Fruit fly (Drosophila melanogaster) whole organism, embryonic: ENCODE measurements around the gene CG17839.

Experiments
- Bteb2 ChIP-seq: fragments of 200-800 bp; sonication (Bioruptor generic); optimal IDR thresholded peaks from 2 replicates; lab custom pipeline; 2016; ENCODE audit warnings: missing biosample characterization, missing genetic modification characterization
- CG10274 ChIP-seq: fragments of 200-800 bp; sonication (Bioruptor generic); optimal IDR thresholded peaks from 3 replicates; lab custom pipeline; 2017; ENCODE audit warnings: missing biosample characterization, mild to moderate bottlenecking, missing genetic modification characterization
- CG10979 ChIP-seq: fragments of 200-800 bp; sonication (Bioruptor generic); optimal IDR thresholded peaks from 2 replicates; lab custom pipeline; 2018; ENCODE audit warnings: missing biosample characterization, mild to moderate bottlenecking, missing genetic modification characterization, moderate library complexity
- CG12155 ChIP-seq: fragments of 200-800 bp; sonication (Bioruptor generic); optimal IDR thresholded peaks from 3 replicates; lab custom pipeline; 2016; ENCODE audit warnings: missing biosample characterization, missing genetic modification characterization
- CG12769 ChIP-seq: fragments of 200-800 bp; sonication (Bioruptor generic); optimal IDR thresholded peaks from 2 replicates; lab custom pipeline; 2019; ENCODE audit warnings: missing biosample characterization, mild to moderate bottlenecking, missing genetic modification characterization, moderate library complexity
- CG13894 ChIP-seq: fragments of 200-800 bp; sonication (Bioruptor generic); optimal IDR thresholded peaks from 3 replicates; lab custom pipeline; 2018; ENCODE audit warnings: missing biosample characterization, mild to moderate bottlenecking, missing genetic modification characterization, moderate library complexity
- CG1529 ChIP-seq: fragments of 200-800 bp; sonication (Bioruptor generic); optimal IDR thresholded peaks from 3 replicates; lab custom pipeline; 2018; ENCODE audit warnings: missing biosample characterization, missing genetic modification characterization
- CG1602 ChIP-seq: fragments of 200-800 bp; sonication (Bioruptor generic); optimal IDR thresholded peaks from 3 replicates; lab custom pipeline; 2016; ENCODE audit warnings: missing biosample characterization, missing genetic modification characterization
- CG17359 ChIP-seq: fragments of 200-800 bp; sonication (Bioruptor generic); optimal IDR thresholded peaks from 3 replicates; lab custom pipeline; 2018; ENCODE audit warnings: missing biosample characterization, mild to moderate bottlenecking, missing genetic modification characterization, moderate library complexity
- CG18011 ChIP-seq: fragments of 200-800 bp; sonication (Bioruptor generic); optimal IDR thresholded peaks from 2 replicates; lab custom pipeline; 2017; ENCODE audit warnings: missing biosample characterization, missing genetic modification characterization, mild to moderate bottlenecking, moderate library complexity, missing genotype
- CG2129 ChIP-seq: fragments of 200-800 bp; sonication (Bioruptor generic); IDR thresholded peaks from 2 replicates; pipeline ENCODE4 v1.3.6; 2022; ENCODE audit warnings: missing biosample characterization, missing genetic modification characterization; ENCODE audit not compliant: partially characterized antibody
- CG32772 ChIP-seq: fragments of 200-800 bp; sonication (Bioruptor generic); IDR thresholded peaks from 2 replicates; pipeline ENCODE4 v1.3.6; 2022; ENCODE audit warnings: missing biosample characterization, missing genetic modification characterization
- CG3281 ChIP-seq: fragments of 200-800 bp; sonication (Bioruptor generic); optimal IDR thresholded peaks from 3 replicates; lab custom pipeline; 2017; ENCODE audit warnings: missing biosample characterization, mild to moderate bottlenecking, missing genetic modification characterization
- CG33557 ChIP-seq: fragments of 200-800 bp; sonication (Bioruptor generic); optimal IDR thresholded peaks from 2 replicates; lab custom pipeline; 2019; ENCODE audit warnings: missing biosample characterization, mild to moderate bottlenecking, missing genetic modification characterization, moderate library complexity
- CG4282 ChIP-seq: fragments of 200-800 bp; sonication (Bioruptor generic); optimal IDR thresholded peaks from 2 replicates; lab custom pipeline; 2016; ENCODE audit warnings: missing biosample characterization, missing genetic modification characterization
- CG6254 ChIP-seq: fragments of 200-800 bp; sonication (Bioruptor generic); optimal IDR thresholded peaks from 3 replicates; lab custom pipeline; 2017; ENCODE audit warnings: mild to moderate bottlenecking, missing biosample characterization, missing genetic modification reagents, missing genetic modification characterization
- CG8281 ChIP-seq: fragments of 200-800 bp; sonication (Bioruptor generic); optimal IDR thresholded peaks from 2 replicates; lab custom pipeline; 2018; ENCODE audit warnings: missing biosample characterization, mild to moderate bottlenecking, missing genetic modification characterization, moderate library complexity
- CG8290 ChIP-seq, 3 experiments: fragments of 200-800 bp; sonication (Bioruptor generic); optimal IDR thresholded peaks; 2 replicates each; lab custom pipeline; 2016 to 2019; ENCODE audit warnings: missing biosample characterization in 3 of 3, missing genetic modification characterization in 3 of 3, mild to moderate bottlenecking in 2 of 3, moderate library complexity in 1 of 3
- CG9215 ChIP-seq: fragments of 200-800 bp; sonication (Bioruptor generic); IDR thresholded peaks from 2 replicates; pipeline ENCODE4 v1.3.6; 2022; ENCODE audit warnings: missing biosample characterization, missing genetic modification characterization
- CG9437 ChIP-seq: fragments of 200-800 bp; sonication (Bioruptor generic); optimal IDR thresholded peaks from 2 replicates; lab custom pipeline; 2018; ENCODE audit warnings: missing biosample characterization, mild to moderate bottlenecking, missing genetic modification characterization
- D19B ChIP-seq: fragments of 200-800 bp; sonication (Bioruptor generic); optimal IDR thresholded peaks from 2 replicates; lab custom pipeline; 2017; ENCODE audit warnings: missing biosample characterization, mild to moderate bottlenecking, missing genetic modification characterization
- Gsc ChIP-seq: fragments of 200-800 bp; sonication (Bioruptor generic); IDR thresholded peaks from 2 replicates; pipeline ENCODE4 v1.3.6; 2022; ENCODE audit warnings: missing biosample characterization, missing genetic modification characterization
- Hey ChIP-seq: fragments of 200-800 bp; sonication (Bioruptor generic); optimal IDR thresholded peaks from 3 replicates; lab custom pipeline; 2018; ENCODE audit warnings: missing biosample characterization, mild to moderate bottlenecking, missing genetic modification characterization
- HmgD ChIP-seq: fragments of 200-800 bp; sonication (Bioruptor generic); optimal IDR thresholded peaks from 3 replicates; lab custom pipeline; 2016; ENCODE audit warnings: missing biosample characterization, missing genetic modification characterization
- HmgZ ChIP-seq: fragments of 200-800 bp; sonication (Bioruptor generic); optimal IDR thresholded peaks from 2 replicates; lab custom pipeline; 2018; ENCODE audit warnings: missing biosample characterization, mild to moderate bottlenecking, missing genetic modification characterization
- Lim3 ChIP-seq: fragments of 200-800 bp; sonication (Bioruptor generic); IDR thresholded peaks from 2 replicates; pipeline ENCODE4 v1.3.6; 2022; ENCODE audit warnings: missing biosample characterization, missing genetic modification characterization
- Med ChIP-seq: fragments of 200-800 bp; sonication (Bioruptor generic); peaks from one replicate; lab custom pipeline; 2016; ENCODE audit warnings: missing biosample characterization, missing genetic modification characterization, mild to moderate bottlenecking, inconsistent platforms, moderate library complexity
- NfI ChIP-seq: fragments of 200-800 bp; sonication (Bioruptor generic); optimal IDR thresholded peaks from 3 replicates; lab custom pipeline; 2018; ENCODE audit warnings: missing biosample characterization, mild to moderate bottlenecking, missing genetic modification characterization, moderate library complexity
- Ptx1 ChIP-seq: fragments of 200-800 bp; sonication (Bioruptor generic); IDR thresholded peaks from 2 replicates; pipeline ENCODE4 v1.3.6; 2022; ENCODE audit warnings: missing biosample characterization, missing genetic modification characterization
- Rx ChIP-seq: fragments of 200-800 bp; sonication (Bioruptor generic); IDR thresholded peaks from 2 replicates; pipeline ENCODE4 v1.3.6; 2022; ENCODE audit warnings: missing biosample characterization, missing genetic modification characterization
- ap ChIP-seq: fragments of 200-800 bp; sonication (Bioruptor generic); IDR thresholded peaks from 2 replicates; pipeline ENCODE4 v1.3.6; 2022; ENCODE audit warnings: missing biosample characterization, missing genetic modification characterization
- bowl ChIP-seq: fragments of 200-800 bp; sonication (Bioruptor generic); IDR thresholded peaks from 2 replicates; pipeline ENCODE4 v1.3.6; 2022; ENCODE audit warnings: missing biosample characterization, missing genetic modification characterization
- crc ChIP-seq: fragments of 200-800 bp; sonication (Bioruptor generic); optimal IDR thresholded peaks from 2 replicates; lab custom pipeline; 2016; ENCODE audit warnings: missing biosample characterization, missing genetic modification characterization
- croc ChIP-seq: fragments of 200-800 bp; sonication (Bioruptor generic); conservative IDR thresholded peaks from 3 replicates; pipeline ENCODE4 v1.3.6; 2022; ENCODE audit warnings: missing biosample characterization, missing genetic modification characterization
- cwo ChIP-seq: fragments of 200-800 bp; sonication (Bioruptor generic); optimal IDR thresholded peaks from 3 replicates; lab custom pipeline; 2017; ENCODE audit warnings: missing biosample characterization, missing genetic modification characterization, mild to moderate bottlenecking, moderate library complexity, missing genetic modification reagents
- danr ChIP-seq: fragments of 200-800 bp; sonication (Bioruptor generic); IDR thresholded peaks from 2 replicates; pipeline ENCODE4 v1.3.6; 2022; ENCODE audit warnings: missing biosample characterization, missing genetic modification characterization
- dimm ChIP-seq: fragments of 200-800 bp; sonication (Bioruptor generic); IDR thresholded peaks from 2 replicates; pipeline ENCODE4 v1.3.6; 2022; ENCODE audit warnings: missing biosample characterization, missing genetic modification characterization
- eyg ChIP-seq: fragments of 200-800 bp; sonication (Bioruptor generic); optimal IDR thresholded peaks from 3 replicates; lab custom pipeline; 2016; ENCODE audit warnings: missing biosample characterization, missing genetic modification characterization
- fd64A ChIP-seq: fragments of 200-800 bp; sonication (Bioruptor generic); optimal IDR thresholded peaks from 3 replicates; lab custom pipeline; 2018; ENCODE audit warnings: missing biosample characterization, mild to moderate bottlenecking, missing genetic modification characterization
- hth ChIP-seq: fragments of >200 bp; optimal IDR thresholded peaks from 2 replicates; lab custom pipeline; 2017; ENCODE audit warnings: inconsistent platforms
- jigr1 ChIP-seq: fragments of 200-800 bp; sonication (Bioruptor generic); IDR thresholded peaks from 3 replicates; pipeline ENCODE4 v1.3.6; 2022; ENCODE audit warnings: missing biosample characterization, missing genetic modification characterization
- kay ChIP-seq: fragments of 200-800 bp; sonication (Bioruptor generic); optimal IDR thresholded peaks from 2 replicates; lab custom pipeline; 2016; ENCODE audit warnings: missing biosample characterization, missing genetic modification characterization
- lbe ChIP-seq: fragments of 200-800 bp; sonication (Bioruptor generic); optimal IDR thresholded peaks from 2 replicates; lab custom pipeline; 2016; ENCODE audit warnings: missing biosample characterization, mild to moderate bottlenecking, missing genetic modification characterization
- luna ChIP-seq: fragments of 200-800 bp; sonication (Bioruptor generic); optimal IDR thresholded peaks from 2 replicates; lab custom pipeline; 2016; ENCODE audit warnings: missing biosample characterization, missing genetic modification characterization
- mam ChIP-seq: fragments of 200-800 bp; sonication (Bioruptor generic); optimal IDR thresholded peaks from 3 replicates; lab custom pipeline; 2016; ENCODE audit warnings: missing biosample characterization, missing genetic modification characterization
- mirr ChIP-seq: fragments of 200-800 bp; sonication (Bioruptor generic); optimal IDR thresholded peaks from 3 replicates; lab custom pipeline; 2018; ENCODE audit warnings: missing biosample characterization, mild to moderate bottlenecking, missing genetic modification characterization
- odd ChIP-seq: fragments of 200-800 bp; sonication (Bioruptor generic); optimal IDR thresholded peaks from 2 replicates; lab custom pipeline; 2017; ENCODE audit warnings: missing biosample characterization, mild to moderate bottlenecking, missing genetic modification characterization
- pb ChIP-seq: fragments of 200-800 bp; sonication (Bioruptor generic); optimal IDR thresholded peaks from 3 replicates; lab custom pipeline; 2016; ENCODE audit warnings: missing biosample characterization, missing genetic modification characterization
- ro ChIP-seq: fragments of 200-800 bp; sonication (Bioruptor generic); IDR thresholded peaks from 2 replicates; pipeline ENCODE4 v1.3.6; 2022; ENCODE audit warnings: missing biosample characterization, missing genetic modification characterization
- sob ChIP-seq: fragments of 200-800 bp; sonication (Bioruptor generic); IDR thresholded peaks from 2 replicates; pipeline ENCODE4 v1.3.6; 2022; ENCODE audit warnings: missing biosample characterization, missing genetic modification characterization
- tap ChIP-seq: fragments of 200-800 bp; optimal IDR thresholded peaks from 3 replicates; lab custom pipeline; 2019; ENCODE audit warnings: missing biosample characterization, mild to moderate bottlenecking, missing genetic modification characterization, moderate library complexity
- unc-4 ChIP-seq: fragments of 200-800 bp; sonication (Bioruptor generic); IDR thresholded peaks from 2 replicates; pipeline ENCODE4 v1.3.6; 2022; ENCODE audit warnings: missing biosample characterization, missing genetic modification characterization; ENCODE audit not compliant: partially characterized antibody
- yki ChIP-seq: fragments of >200 bp; optimal IDR thresholded peaks from 3 replicates; lab custom pipeline; 2018

CG17839 gene

dm6 chr3L:14847415-14847814 is 42.5 kb downstream of the CG17839 start:
- TF ChIP-seq CG8290 (GFP tag; optimal IDR thresholded peaks at IDR 0.05; lab: Kevin White, UChicago) (no peak), CG8290 (tag; optimal IDR thresholded peaks at IDR 0.05; lab: Kevin White, UChicago) (no peak), yki (lab: Kevin White, UChicago) (no peak), pb (GFP tag; lab: Kevin White, UChicago) (no peak), luna (GFP tag; lab: Kevin White, UChicago) (no peak), ap (no peak), dimm (GFP tag; lab: Robert Waterston, UW) (no peak), CG12155 (GFP tag; lab: Kevin White, UChicago) (no peak), CG32772 (GFP tag; lab: Robert Waterston, UW) (no peak), hth (lab: Kevin White, UChicago) (no peak), CG33557 (GFP tag; lab: Kevin White, UChicago) (no peak), Rx (GFP tag; lab: Robert Waterston, UW) (no peak), mirr (GFP tag; lab: Kevin White, UChicago) (no peak), CG13894 (tag; lab: Kevin White, UChicago) (no peak), CG6254 (no peak), Ptx1 (GFP tag; lab: Robert Waterston, UW) (no peak), sob (no peak), eyg (GFP tag; lab: Kevin White, UChicago) (no peak), lbe (GFP tag; lab: Kevin White, UChicago) (no peak), CG8281 (tag; lab: Kevin White, UChicago) (no peak), NfI (no peak), jigr1 (no peak), CG17359 (tag; lab: Kevin White, UChicago) (no peak), fd64A (GFP tag; lab: Kevin White, UChicago) (no peak), tap (tag; lab: Kevin White, UChicago) (peak; percentile 7), kay (GFP tag; lab: Kevin White, UChicago) (no peak), CG10979 (no peak), bowl (GFP tag; lab: Robert Waterston, UW) (no peak), CG3281 (GFP tag; lab: Kevin White, UChicago) (peak; percentile 50), HmgZ (no peak), crc (GFP tag; lab: Kevin White, UChicago) (no peak), unc-4 (no peak), CG9437 (GFP tag; lab: Kevin White, UChicago) (peak; percentile 28), danr (no peak), CG2129 (GFP tag; lab: Robert Waterston, UW) (no peak), Bteb2 (GFP tag; lab: Kevin White, UChicago) (no peak), CG1529 (no peak), CG9215 (GFP tag; lab: Robert Waterston, UW) (no peak), CG12769 (tag; lab: Kevin White, UChicago) (no peak), Gsc (GFP tag; lab: Robert Waterston, UW) (no peak), CG4282 (GFP tag; lab: Kevin White, UChicago) (no peak), Hey (no peak), odd (GFP tag; lab: Kevin White, UChicago) (peak; percentile 9), ro (GFP tag; lab: Robert Waterston, UW) (no peak), CG10274 (GFP tag; lab: Kevin White, UChicago) (no peak), D19B (GFP tag; lab: Kevin White, UChicago) (no peak), CG18011 (no peak), Lim3 (GFP tag; lab: Robert Waterston, UW) (no peak), croc (GFP tag; lab: Robert Waterston, UW) (no peak), mam (no peak), CG1602 (GFP tag; lab: Kevin White, UChicago) (peak; percentile 20), Med (GFP tag; lab: Kevin White, UChicago) (no peak), cwo (GFP tag; lab: Kevin White, UChicago) (peak; percentile 42), HmgD (GFP tag; lab: Kevin White, UChicago) (no peak)
